Worm (Caenorhabditis elegans): ENCODE results near the gene clec-51.
"Not testable (repeated sequence)": the region's sequence is repeated elsewhere in the genome, so short reads cannot be mapped to it uniquely, and the experiment has no call there.

clec-51 gene

DNA sequence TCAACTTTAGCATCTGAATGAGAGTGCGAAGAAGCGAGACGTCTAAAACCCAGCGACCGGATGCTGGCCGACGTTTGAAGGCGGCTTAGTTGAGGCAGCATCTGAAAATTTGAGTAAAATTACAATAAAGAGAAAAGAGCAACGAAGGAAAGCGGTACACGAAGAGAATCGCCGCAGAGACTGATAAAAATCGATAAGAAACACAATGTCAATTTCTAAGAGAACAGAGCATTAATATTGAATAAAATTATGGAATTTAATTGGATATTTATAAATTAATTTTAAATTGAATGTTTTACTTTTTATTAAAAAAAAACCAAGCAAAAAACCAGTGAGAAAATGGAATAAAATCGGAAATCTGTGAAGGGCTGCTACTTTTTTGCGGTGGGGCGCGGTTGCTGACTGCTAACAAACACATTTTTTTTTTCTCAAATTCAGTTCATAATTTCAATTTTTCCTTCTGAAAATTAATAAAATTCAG, 33.4 kb downstream of the clec-51 start, which contains the start of the genes ndub-11 and moc-3:
TSS of gene ndub-11 (minus strand) at position 101 of the 481 bp plus-strand sequence.
TSS of gene moc-3 (plus strand) at position 431 of the 481 bp plus-strand sequence.
- TF ChIP-seq dao-5 (tag; optimal IDR thresholded peaks at IDR 0.05) (no peak), him-1 (tag; optimal IDR thresholded peaks at IDR 0.05) (no peak), W03F9.2 (tag; optimal IDR thresholded peaks at IDR 0.05) (no peak)

DNA sequence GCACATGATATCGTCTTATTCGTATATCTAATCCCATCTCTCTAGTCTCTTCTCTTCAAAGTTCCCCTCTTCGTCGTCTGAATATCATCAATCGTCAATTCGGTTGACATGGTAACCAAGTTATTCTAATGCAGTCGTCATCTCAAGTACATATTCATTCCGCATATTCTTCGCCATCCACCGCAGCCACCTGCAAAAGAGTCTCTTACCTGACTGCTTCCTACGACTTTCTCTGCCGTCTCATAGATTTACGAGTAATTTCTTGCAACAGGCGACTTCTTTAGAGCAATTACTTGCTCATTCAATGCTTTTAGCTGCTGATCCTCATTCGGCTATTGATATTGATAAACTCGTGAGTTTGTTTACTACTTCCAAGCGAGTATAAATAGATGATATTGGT, 36.2 kb downstream of the clec-51 start:
- TF ChIP-seq dao-5 (tag; optimal IDR thresholded peaks at IDR 0.05) (no peak), him-1 (tag; optimal IDR thresholded peaks at IDR 0.05) (no peak), W03F9.2 (tag; optimal IDR thresholded peaks at IDR 0.05) (no peak)

DNA sequence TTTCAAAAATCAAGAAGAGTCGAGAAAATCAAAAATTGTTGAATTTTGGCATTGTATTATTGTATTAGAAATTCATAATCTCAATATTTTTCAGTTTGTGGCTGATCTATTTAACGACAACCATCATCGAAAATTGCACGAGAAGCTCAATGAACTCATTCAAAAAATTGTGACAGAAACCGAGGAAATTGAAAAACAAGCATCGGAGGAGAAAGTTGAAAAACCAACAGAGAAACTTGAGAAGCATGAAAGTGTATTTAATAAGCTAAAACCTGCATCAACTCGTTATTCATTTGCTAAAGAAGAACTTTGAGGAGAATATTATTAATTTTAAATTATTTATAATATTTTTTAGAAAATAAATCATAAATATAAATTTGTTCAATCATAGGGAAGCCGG, 36.7 kb downstream of the clec-51 start, which contains the start of gene ceph-41:
TSS of gene ceph-41 (plus strand) at position 301 of the 400 bp plus-strand sequence.
- TF ChIP-seq W03F9.2 (tag; optimal IDR thresholded peaks at IDR 0.05) = no peak
- no peak for TF ChIP-seq him-1 (tag; optimal IDR thresholded peaks at IDR 0.05)
- TF ChIP-seq dao-5 (tag; optimal IDR thresholded peaks at IDR 0.05) = no peak

DNA sequence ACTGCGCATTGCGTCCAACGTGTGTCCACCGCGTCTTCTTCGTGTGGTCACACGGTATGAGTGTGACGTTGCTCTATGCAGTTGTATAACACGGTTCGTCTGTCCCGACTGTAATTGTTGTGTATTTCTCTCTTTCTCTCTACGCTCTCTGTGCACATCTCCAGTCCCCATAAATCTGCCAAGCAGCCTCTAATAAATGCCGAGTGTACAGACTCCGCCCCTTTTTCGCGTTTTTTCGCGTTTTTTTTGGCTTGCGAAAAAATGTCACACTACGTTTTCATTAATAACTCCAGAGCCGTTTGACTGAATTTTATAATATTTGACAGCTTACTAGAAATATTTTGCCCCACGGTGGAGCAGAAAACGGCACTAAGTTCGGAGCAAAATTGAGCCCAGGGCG, 41.3 kb downstream of the clec-51 start, which contains the start of gene erp-44.3:
TSS of gene erp-44.3 (plus strand) at position 301 of the 400 bp plus-strand sequence.
- not testable (repeated sequence) for TF ChIP-seq dao-5, him-1, W03F9.2 (tag; optimal IDR thresholded peaks at IDR 0.05)

DNA sequence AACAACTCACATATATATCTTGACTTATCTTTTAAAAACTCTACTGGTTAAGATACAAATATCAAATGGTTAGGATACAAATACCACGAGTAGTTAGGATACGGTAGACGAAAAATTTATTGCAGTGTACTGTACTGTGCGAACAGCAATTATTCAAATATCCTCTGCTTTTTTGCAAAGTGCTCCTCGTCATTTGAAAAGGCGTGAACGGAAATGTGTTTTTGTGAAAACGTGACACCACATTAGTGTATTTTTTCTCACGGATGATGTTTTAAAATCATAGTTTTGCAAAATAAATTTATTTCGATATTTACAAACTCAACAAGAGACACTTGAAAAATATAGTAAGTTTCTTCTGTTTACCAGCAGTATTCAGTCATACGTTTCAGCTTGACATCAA, 44.8 kb downstream of the clec-51 start, which contains the start of gene F42G8.8:
TSS of gene F42G8.8 (plus strand) at position 301 of the 400 bp plus-strand sequence.
- TF ChIP-seq dao-5 (tag; optimal IDR thresholded peaks at IDR 0.05) (no peak), him-1 (tag; optimal IDR thresholded peaks at IDR 0.05) (no peak), W03F9.2 (tag; optimal IDR thresholded peaks at IDR 0.05) (no peak)

DNA sequence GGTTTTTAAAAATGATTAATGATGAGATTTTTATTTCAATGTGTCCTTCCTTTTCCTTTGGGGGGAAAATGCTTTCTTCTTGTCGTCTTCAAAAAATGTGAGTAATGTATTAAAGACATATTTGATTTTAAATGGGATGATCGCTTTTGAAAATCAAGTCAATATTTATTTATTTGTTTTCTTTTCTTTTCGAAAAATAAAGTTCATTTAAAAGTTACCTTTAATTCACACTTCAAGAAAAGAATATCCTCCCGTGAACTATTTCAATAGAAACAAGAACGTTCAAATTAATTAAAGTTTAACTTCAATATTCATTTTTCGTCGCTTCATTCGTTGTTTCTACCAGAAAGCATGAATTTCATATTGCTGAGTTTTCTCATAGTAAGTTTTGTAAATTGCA, 48.1 kb downstream of the clec-51 start, which contains the start of gene irld-8:
TSS of gene irld-8 (plus strand) at position 301 of the 400 bp plus-strand sequence.
- TF ChIP-seq W03F9.2 (tag; optimal IDR thresholded peaks at IDR 0.05) (no peak), dao-5 (tag; optimal IDR thresholded peaks at IDR 0.05) (no peak), him-1 (tag; optimal IDR thresholded peaks at IDR 0.05) (no peak)

DNA sequence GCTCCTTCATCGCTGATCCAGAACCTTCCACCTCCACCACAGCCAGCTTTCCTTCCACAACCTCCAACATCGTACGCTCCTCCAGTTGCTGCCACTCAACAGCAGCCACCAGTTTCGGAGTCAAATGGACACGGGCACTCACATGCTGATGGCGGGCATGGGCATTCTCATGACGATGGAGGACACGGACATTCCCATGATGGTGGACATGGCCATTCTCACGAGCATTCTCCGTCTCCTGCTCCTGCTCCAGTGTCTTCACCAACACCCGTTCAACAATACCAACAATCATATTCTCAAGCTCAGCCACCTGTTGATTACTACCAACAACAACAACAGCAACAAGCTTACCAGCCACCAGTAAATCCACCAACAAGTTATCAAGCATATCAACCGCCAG, 49.1 kb downstream of the clec-51 start:
- TF ChIP-seq him-1 (tag; optimal IDR thresholded peaks at IDR 0.05) (no peak), dao-5 (tag; optimal IDR thresholded peaks at IDR 0.05) (no peak), W03F9.2 (tag; optimal IDR thresholded peaks at IDR 0.05) (no peak)

DNA sequence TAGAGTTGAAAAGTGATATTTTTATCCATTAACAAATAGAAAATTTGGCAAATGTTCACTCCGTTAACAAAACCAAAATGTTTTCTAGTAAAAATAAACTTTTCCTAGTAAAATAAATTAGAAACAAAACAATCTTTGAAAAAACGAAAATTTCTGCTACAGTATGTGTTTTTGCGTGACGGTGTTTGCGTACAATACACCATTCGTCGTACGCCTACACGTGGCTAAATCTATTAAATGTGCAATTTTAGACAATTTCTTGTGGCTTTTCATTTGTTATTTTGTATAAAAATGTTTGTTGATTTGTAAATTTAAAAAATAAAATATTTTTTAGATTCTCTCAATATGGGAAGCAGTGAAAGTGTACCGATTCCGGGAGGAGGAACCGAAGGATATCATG, 50.4 kb downstream of the clec-51 start, which contains the start of gene Y42H9AR.1:
TSS of gene Y42H9AR.1 (plus strand) at position 233 of the 400 bp plus-strand sequence.
- TF ChIP-seq dao-5 (tag; optimal IDR thresholded peaks at IDR 0.05) = no peak
- TF ChIP-seq W03F9.2 (tag; optimal IDR thresholded peaks at IDR 0.05) = peak; percentile 61

DNA sequence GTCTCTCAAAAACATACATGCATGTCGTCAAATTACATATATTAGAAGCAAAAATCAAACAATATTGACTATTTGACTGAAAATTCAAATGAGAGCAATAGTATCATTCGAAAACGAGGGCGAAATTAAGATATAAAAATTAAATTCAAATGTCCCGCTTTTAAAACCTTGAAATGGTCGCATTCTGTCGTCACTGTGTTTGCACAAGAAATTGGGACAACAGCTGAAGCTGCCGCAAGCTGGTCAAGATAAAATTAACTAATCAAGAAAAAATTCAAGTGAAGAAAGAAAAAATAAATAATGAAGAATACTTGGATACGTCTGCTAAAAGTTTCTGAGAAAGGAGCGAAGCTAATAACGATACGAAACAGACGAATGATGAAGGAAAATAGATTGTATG, 51.0 kb downstream of the clec-51 start:
- TF ChIP-seq him-1 (tag; optimal IDR thresholded peaks at IDR 0.05) (no peak), W03F9.2 (tag; optimal IDR thresholded peaks at IDR 0.05) (no peak), dao-5 (tag; optimal IDR thresholded peaks at IDR 0.05) (no peak)

DNA sequence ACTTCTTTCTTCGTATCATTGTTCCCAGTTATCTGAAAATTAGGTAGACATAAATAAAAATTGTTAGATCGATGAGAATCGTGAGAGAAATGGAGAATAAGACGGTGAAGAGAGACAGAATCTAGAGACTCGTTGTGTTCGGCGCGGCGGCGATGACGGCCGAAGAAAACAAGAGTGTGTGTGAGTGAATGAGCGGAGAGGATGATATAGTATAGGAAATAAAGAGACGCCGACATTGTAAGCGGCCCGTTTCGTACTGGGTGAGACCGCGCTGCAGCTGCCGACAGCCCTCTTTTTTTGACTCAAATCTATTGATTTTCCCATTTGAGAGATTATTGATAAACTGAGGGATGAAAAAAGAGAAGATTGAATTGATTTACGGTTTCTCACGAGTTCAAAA, 51.4 kb downstream of the clec-51 start, which contains the start of gene Y42H9AR.4:
TSS of gene Y42H9AR.4 (minus strand) at position 32 of the 400 bp plus-strand sequence.
- no peak for TF ChIP-seq him-1 (tag; optimal IDR thresholded peaks at IDR 0.05)
- TF ChIP-seq dao-5 (tag; optimal IDR thresholded peaks at IDR 0.05) = no peak
- no peak for TF ChIP-seq W03F9.2 (tag; optimal IDR thresholded peaks at IDR 0.05)

Data from whole organism, L4/young adult.